Worm (Caenorhabditis elegans): ENCODE measurements around the gene F42H10.2.
"Not testable (repeated sequence)": the region's sequence is repeated elsewhere in the genome, so short reads cannot be mapped to it uniquely, and the experiment has no call there.

The F42H10.2 gene

DNA sequence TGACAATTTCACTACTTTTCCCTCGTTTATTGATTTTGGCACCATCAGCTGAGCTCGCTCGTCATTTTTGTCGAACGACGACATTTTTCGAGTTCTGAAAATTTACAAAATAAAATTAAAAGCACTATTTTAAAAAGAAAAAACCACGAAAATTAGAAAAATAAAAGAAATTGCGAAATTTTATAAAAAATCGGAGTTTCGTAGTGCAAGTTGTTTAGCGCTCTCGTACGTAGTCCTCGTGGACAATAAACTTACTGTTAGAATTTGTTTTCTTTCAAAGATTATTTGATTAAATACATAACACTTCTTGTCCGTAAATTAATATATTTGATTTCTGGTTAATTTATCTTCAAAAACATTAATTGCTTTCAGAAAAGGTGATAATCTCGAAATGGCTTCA lies at the start of gene F42H10.2, which contains the start of gene ess-2 (continued):
- TF ChIP-seq efl-3 (GFP tag; optimal IDR thresholded peaks at IDR 0.05) (no peak), nhr-12 (tag; optimal IDR thresholded peaks at IDR 0.05) (no peak), vab-15 (tag; optimal IDR thresholded peaks at IDR 0.05) (no peak), nhr-84 (tag; optimal IDR thresholded peaks at IDR 0.05) (no peak), lin-13 (GFP tag; optimal IDR thresholded peaks at IDR 0.05) (peak; percentile 50), unc-62 (GFP tag; optimal IDR thresholded peaks at IDR 0.05) (no peak), ama-1 (optimal IDR thresholded peaks at IDR 0.05) (no peak), nhr-11 (tag; optimal IDR thresholded peaks at IDR 0.05) (no peak), isw-1 (GFP tag; IDR thresholded peaks at IDR 0.05) (peak; percentile 21; the same call in 1 of the 2 replicates), nhr-237 (tag; optimal IDR thresholded peaks at IDR 0.05) (no peak), unc-86 (tag; optimal IDR thresholded peaks at IDR 0.05) (no peak), tbx-2 (tag; optimal IDR thresholded peaks at IDR 0.05) (no peak), egl-27 (tag; optimal IDR thresholded peaks at IDR 0.05) (no peak), lin-35 (GFP tag; optimal IDR thresholded peaks at IDR 0.05) (peak; percentile 55 to 74), ceh-82 (tag; optimal IDR thresholded peaks at IDR 0.05) (peak in 2 of 3 experiments; percentile 19 to 46), rnt-1 (tag; optimal IDR thresholded peaks at IDR 0.05) (peak; percentile 40), egl-13 (tag; optimal IDR thresholded peaks at IDR 0.05) (no peak), ets-5 (GFP tag; IDR thresholded peaks at IDR 0.05) (no peak), blmp-1 (tag; optimal IDR thresholded peaks at IDR 0.05) (peak; percentile 54), efl-1 (optimal IDR thresholded peaks at IDR 0.05) (peak; percentile 54 to 56), efl-1 (GFP tag; optimal IDR thresholded peaks at IDR 0.05 in 1 of 2) (peak; percentile 52 to 93), nhr-19 (GFP tag; conservative IDR thresholded peaks at IDR 0.05) (no peak), nhr-28 (tag; optimal IDR thresholded peaks at IDR 0.05) (no peak), pax-3 (tag; optimal IDR thresholded peaks at IDR 0.05) (no peak), C34B4.2 (tag; optimal IDR thresholded peaks at IDR 0.05) (no peak), nhr-71 (tag; optimal IDR thresholded peaks at IDR 0.05) (peak; percentile 53), pqm-1 (tag; optimal IDR thresholded peaks at IDR 0.05) (no peak), F16B12.6 (tag; optimal IDR thresholded peaks at IDR 0.05) (no peak), xbp-1 (tag; optimal IDR thresholded peaks at IDR 0.05) (peak; percentile 36), lir-3 (tag; optimal IDR thresholded peaks at IDR 0.05; ENCODE audit: poor library complexity) (no peak), fkh-8 (tag; optimal IDR thresholded peaks at IDR 0.05) (no peak)

ce11 chrIII:8441298-8441697 lies 49.1 kb upstream of the F42H10.2 start:
- TF ChIP-seq unc-98 (GFP tag; IDR thresholded peaks at IDR 0.05) (peak; percentile 58; the same call in 1 of the 2 replicates), isw-1 (GFP tag; IDR thresholded peaks at IDR 0.05) (peak; percentile 31; the same call in 1 of the 2 replicates), efl-1 (GFP tag; optimal IDR thresholded peaks at IDR 0.05 in 1 of 2) (peak; percentile 9 to 57)
- TF ChIP-seq efl-1 (optimal IDR thresholded peaks at IDR 0.05): not testable (repeated sequence)

DNA sequence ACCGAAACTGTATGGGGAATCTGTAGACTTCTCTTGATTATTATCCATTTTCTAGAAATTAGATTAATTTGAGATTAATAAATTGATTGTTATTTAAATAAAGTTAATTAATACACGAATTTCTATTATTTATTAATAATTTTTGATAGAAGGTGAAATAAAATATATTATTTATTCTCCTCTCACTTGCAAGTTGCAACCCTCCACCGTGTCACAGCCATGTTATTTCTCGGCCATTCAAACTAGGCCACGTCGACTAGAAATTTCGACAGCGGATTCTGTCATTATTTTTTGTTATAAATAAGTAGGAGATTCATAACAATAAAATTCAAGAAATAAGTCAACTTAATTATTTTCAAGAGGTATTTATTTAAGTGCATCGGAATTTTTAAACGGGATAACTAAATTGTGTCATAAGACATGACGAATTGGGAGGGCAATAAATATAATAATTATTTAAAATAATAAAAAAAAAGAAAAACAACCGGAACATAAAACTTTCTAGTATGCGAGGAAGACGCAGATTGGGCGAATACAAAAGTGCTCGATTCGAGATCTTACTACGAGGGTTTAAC lies 46.8 kb upstream of the F42H10.2 start, which contains the start of gene ufbp-1:
ufbp-1 (minus strand) TSS at position 51 of the 575 bp plus-strand sequence.
- no peak for TF ChIP-seq unc-30 (tag; optimal IDR thresholded peaks at IDR 0.05)
- no peak for TF ChIP-seq pqm-1 (tag; optimal IDR thresholded peaks at IDR 0.05)
- no peak for TF ChIP-seq nhr-12 (tag; optimal IDR thresholded peaks at IDR 0.05)
- TF ChIP-seq lin-15B (tag; optimal IDR thresholded peaks at IDR 0.05): peak; percentile 33
- peak in 1 of 2 experiments; percentile 14 for TF ChIP-seq mdl-1 (tag; optimal IDR thresholded peaks at IDR 0.05)
- TF ChIP-seq unc-130 (tag; optimal IDR thresholded peaks at IDR 0.05): peak; percentile 13
- TF ChIP-seq F16B12.6 (tag; optimal IDR thresholded peaks at IDR 0.05): peak; percentile 1
- peak; percentile 83 for TF ChIP-seq snpc-4 (tag; optimal IDR thresholded peaks at IDR 0.05)
- no peak for TF ChIP-seq mef-2 (tag; optimal IDR thresholded peaks at IDR 0.05)
- TF ChIP-seq xbp-1 (tag; optimal IDR thresholded peaks at IDR 0.05): peak; percentile 91
- peak; percentile 19 for TF ChIP-seq nhr-47 (tag; optimal IDR thresholded peaks at IDR 0.05)
- no peak for TF ChIP-seq fos-1 (tag; optimal IDR thresholded peaks at IDR 0.05)
- TF ChIP-seq snu-23 (GFP tag; optimal IDR thresholded peaks at IDR 0.05): peak; percentile 60
- TF ChIP-seq nhr-71 (tag; optimal IDR thresholded peaks at IDR 0.05): peak; percentile 76
- peak; percentile 53 for TF ChIP-seq rnt-1 (tag; optimal IDR thresholded peaks at IDR 0.05)
- peak; percentile 36 for TF ChIP-seq ceh-90 (tag; optimal IDR thresholded peaks at IDR 0.05)
- TF ChIP-seq C16A3.4 (tag; optimal IDR thresholded peaks at IDR 0.05): no peak
- peak; percentile 33 for TF ChIP-seq dsc-1 (tag; optimal IDR thresholded peaks at IDR 0.05)
- no peak for TF ChIP-seq egl-27 (tag; optimal IDR thresholded peaks at IDR 0.05)
- TF ChIP-seq elt-3 (tag; optimal IDR thresholded peaks at IDR 0.05): peak in 1 of 6 experiments; percentile 90
- TF ChIP-seq zip-4 (GFP tag; optimal IDR thresholded peaks at IDR 0.05): peak; percentile 5
- TF ChIP-seq nhr-77 (tag; optimal IDR thresholded peaks at IDR 0.05): no peak
- no peak for TF ChIP-seq Y116A8C.19 (tag; optimal IDR thresholded peaks at IDR 0.05; ENCODE audit: borderline replicate concordance)
- peak; percentile 16 to 65 for TF ChIP-seq lin-35 (GFP tag; optimal IDR thresholded peaks at IDR 0.05)
- TF ChIP-seq hpl-2 (GFP tag; optimal IDR thresholded peaks at IDR 0.05): no peak
- TF ChIP-seq lin-13 (GFP tag; optimal IDR thresholded peaks at IDR 0.05): peak; percentile 58
- TF ChIP-seq lir-3 (tag; optimal IDR thresholded peaks at IDR 0.05; ENCODE audit: poor library complexity): no peak
